Worm (Caenorhabditis elegans) whole organism, late embryonic: Measurements from ENCODE around the gene Y49A3A.3.

ENCODE experiments used
- F13H6.1 ChIP-seq: sonication (generic microtip); optimal IDR thresholded peaks from 2 replicates; lab custom pipeline; 2016; ENCODE audit warnings: missing genetic modification characterization, missing compliant biosample characterization
- ama-1 ChIP-seq: fragments of 150-350 bp; optimal IDR thresholded peaks from 2 replicates; lab custom pipeline; 2014
- ceh-2 ChIP-seq: sonication (generic microtip); optimal IDR thresholded peaks from 2 replicates; lab custom pipeline; 2016; ENCODE audit warnings: missing genotype, missing genetic modification characterization, missing compliant biosample characterization
- ceh-9 ChIP-seq: sonication (generic microtip); optimal IDR thresholded peaks from 2 replicates; lab custom pipeline; 2016; ENCODE audit warnings: mild to moderate bottlenecking, missing genetic modification characterization, inconsistent platforms, missing compliant biosample characterization
- dve-1 ChIP-seq: sonication (generic microtip); optimal IDR thresholded peaks from 2 replicates; lab custom pipeline; 2017; ENCODE audit warnings: antibody characterized with exemption, mild to moderate bottlenecking, missing genetic modification characterization, missing compliant biosample characterization
- fkh-10 ChIP-seq: fragments of 150-350 bp; optimal IDR thresholded peaks from 2 replicates; lab custom pipeline; 2014; ENCODE audit warnings: missing biosample characterization, missing genetic modification reagents, missing genetic modification characterization
- hlh-13 ChIP-seq: fragments of 200-800 bp; sonication (Bioruptor generic); optimal IDR thresholded peaks from 2 replicates; lab custom pipeline; 2018; ENCODE audit warnings: mild to moderate bottlenecking, missing genetic modification characterization, missing compliant biosample characterization
- nfya-1 ChIP-seq: sonication (generic microtip); optimal IDR thresholded peaks from 2 replicates; lab custom pipeline; 2017; ENCODE audit warnings: missing genetic modification characterization, mild to moderate bottlenecking, missing compliant biosample characterization, antibody characterized with exemption, moderate library complexity
- nhr-11 ChIP-seq: fragments of 150-350 bp; optimal IDR thresholded peaks from 2 replicates; lab custom pipeline; 2014; ENCODE audit warnings: missing biosample characterization, missing genetic modification characterization
- pha-4 ChIP-seq: fragments of 150-350 bp; optimal IDR thresholded peaks from 2 replicates; lab custom pipeline; 2018; ENCODE audit warnings: missing biosample characterization, missing genetic modification reagents, missing genetic modification characterization
- pros-1 ChIP-seq: fragments of 150-350 bp; optimal IDR thresholded peaks from 2 replicates; lab custom pipeline; 2014; ENCODE audit warnings: missing biosample characterization, missing genetic modification reagents, missing genetic modification characterization
- sdc-2 ChIP-seq: sonication (generic microtip); optimal IDR thresholded peaks from 2 replicates; lab custom pipeline; 2016; ENCODE audit warnings: missing genotype, missing genetic modification characterization, missing compliant biosample characterization
- tbx-2 ChIP-seq: sonication (generic microtip); optimal IDR thresholded peaks from 2 replicates; lab custom pipeline; 2016; ENCODE audit warnings: missing genetic modification characterization, missing compliant biosample characterization
- unc-42 ChIP-seq: sonication (generic microtip); optimal IDR thresholded peaks from 2 replicates; lab custom pipeline; 2016; ENCODE audit warnings: missing genotype, missing genetic modification characterization, missing compliant biosample characterization

DNA sequence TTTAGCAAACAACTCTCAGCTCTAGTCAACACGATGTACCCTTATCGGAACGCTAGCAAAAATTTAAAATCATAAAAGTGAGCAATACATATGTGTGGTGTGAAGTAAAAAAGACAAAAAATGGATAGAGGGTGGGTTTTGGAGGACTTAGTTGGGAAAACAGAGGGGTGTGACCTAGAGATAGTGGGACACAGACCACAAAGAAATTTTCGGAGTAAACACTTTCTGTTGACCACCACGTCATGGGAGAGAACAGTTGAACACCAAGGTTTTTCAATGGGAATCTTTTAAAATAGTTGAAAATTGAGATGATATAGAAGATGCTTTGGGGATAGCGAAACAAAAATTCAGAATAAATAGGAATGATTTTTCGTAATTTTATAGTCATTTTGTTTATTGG, 37.0 kb upstream of the Y49A3A.3 start:
- TF ChIP-seq sdc-2 (tag; lab: Kevin White, UChicago) (no peak), dve-1 (tag; lab: Kevin White, UChicago) (no peak), ceh-2 (tag; lab: Kevin White, UChicago) (no peak), tbx-2 (no peak), pros-1 (no peak), pha-4 (tag; lab: Kevin White, UChicago) (no peak), nfya-1 (tag; lab: Kevin White, UChicago) (no peak), ama-1 (lab: Kevin White, UChicago) (no peak), hlh-13 (no peak), ceh-9 (no peak), fkh-10 (GFP tag; lab: Kevin White, UChicago) (no peak), unc-42 (no peak), nhr-11 (no peak), F13H6.1 (no peak)
